Fruit fly (Drosophila melanogaster) whole organism, pupa: ENCODE results near the gene CG15418.

Experiments
- CG10348 ChIP-seq: fragments of 200-800 bp; sonication (Bioruptor generic); IDR thresholded peaks from 2 replicates; pipeline ENCODE4 v1.3.6; 2022; ENCODE audit warnings: missing biosample characterization, missing genetic modification characterization
- CG12605 ChIP-seq: fragments of 200-800 bp; sonication (Bioruptor generic); IDR thresholded peaks from 2 replicates; pipeline ENCODE4 v1.3.6; 2022; ENCODE audit warnings: missing biosample characterization, missing genetic modification characterization
- CG13204 ChIP-seq: fragments of 200-800 bp; sonication (Bioruptor generic); optimal IDR thresholded peaks from 2 replicates; lab custom pipeline; 2018; ENCODE audit warnings: missing biosample characterization, mild to moderate bottlenecking, missing genetic modification characterization, moderate library complexity
- CG14655 ChIP-seq: fragments of 200-800 bp; sonication (Bioruptor generic); optimal IDR thresholded peaks from 3 replicates; lab custom pipeline; 2017; ENCODE audit warnings: mild to moderate bottlenecking, missing biosample characterization, missing genetic modification reagents, missing genetic modification characterization
- CG15710 ChIP-seq: fragments of 200-800 bp; sonication (Bioruptor generic); optimal IDR thresholded peaks from 2 replicates; lab custom pipeline; 2018; ENCODE audit warnings: missing biosample characterization, mild to moderate bottlenecking, missing genetic modification characterization, moderate library complexity
- CG17806 ChIP-seq: fragments of 200-800 bp; sonication (Bioruptor generic); optimal IDR thresholded peaks from 2 replicates; lab custom pipeline; 2018; ENCODE audit warnings: missing biosample characterization, mild to moderate bottlenecking, missing genetic modification characterization, moderate library complexity
- CG32121 ChIP-seq: fragments of 200-800 bp; sonication (Bioruptor generic); IDR thresholded peaks from 2 replicates; pipeline ENCODE4 v1.3.6; 2022; ENCODE audit warnings: missing biosample characterization, missing genetic modification characterization
- CG34367 ChIP-seq: fragments of 200-800 bp; sonication (Bioruptor generic); optimal IDR thresholded peaks from 2 replicates; lab custom pipeline; 2018; ENCODE audit warnings: missing biosample characterization, mild to moderate bottlenecking, missing genetic modification characterization
- CG4496 ChIP-seq: fragments of 200-800 bp; sonication (Bioruptor generic); IDR thresholded peaks from 3 replicates; pipeline ENCODE4 v1.3.6; 2022; ENCODE audit warnings: missing biosample characterization, missing genetic modification characterization
- CG8159 ChIP-seq: fragments of 200-800 bp; sonication (Bioruptor generic); optimal IDR thresholded peaks from 3 replicates; lab custom pipeline; 2018; ENCODE audit warnings: missing biosample characterization, mild to moderate bottlenecking, missing genetic modification characterization, moderate library complexity
- CG8301 ChIP-seq: fragments of 200-800 bp; sonication (Bioruptor generic); optimal IDR thresholded peaks from 2 replicates; lab custom pipeline; 2018; ENCODE audit warnings: missing biosample characterization, mild to moderate bottlenecking, missing genetic modification characterization
- CG9948 ChIP-seq: fragments of 200-800 bp; sonication (Bioruptor generic); optimal IDR thresholded peaks from 2 replicates; lab custom pipeline; 2018; ENCODE audit warnings: missing biosample characterization, mild to moderate bottlenecking, missing genetic modification characterization, moderate library complexity
- D1 ChIP-seq: fragments of 200-800 bp; sonication (Bioruptor generic); optimal IDR thresholded peaks from 2 replicates; lab custom pipeline; 2018; ENCODE audit warnings: missing biosample characterization, mild to moderate bottlenecking, missing genetic modification characterization, moderate library complexity
- EcR ChIP-seq: fragments of 200-800 bp; sonication (Bioruptor generic); optimal IDR thresholded peaks from 3 replicates; lab custom pipeline; 2019; ENCODE audit warnings: missing biosample characterization, missing genetic modification characterization, mild to moderate bottlenecking, moderate library complexity, missing genetic modification reagents
- Ets98B ChIP-seq: fragments of 200-800 bp; sonication (Bioruptor generic); IDR thresholded peaks from 2 replicates; pipeline ENCODE4 v1.3.6; 2022; ENCODE audit warnings: missing biosample characterization, missing genetic modification characterization
- Pif1A ChIP-seq: fragments of 200-800 bp; sonication (Bioruptor generic); optimal IDR thresholded peaks from 3 replicates; lab custom pipeline; 2016; ENCODE audit warnings: missing biosample characterization, missing genetic modification characterization
- Pif1B ChIP-seq: fragments of 200-800 bp; sonication (Bioruptor generic); optimal IDR thresholded peaks from 3 replicates; lab custom pipeline; 2016; ENCODE audit warnings: missing biosample characterization, missing genetic modification characterization
- Snoo ChIP-seq: fragments of 200-800 bp; sonication (Bioruptor generic); optimal IDR thresholded peaks from 3 replicates; lab custom pipeline; 2017; ENCODE audit warnings: missing biosample characterization, mild to moderate bottlenecking, missing genetic modification characterization, inconsistent platforms
- fd96Ca ChIP-seq: fragments of 200-800 bp; sonication (Bioruptor generic); IDR thresholded peaks from 3 replicates; pipeline ENCODE4 v1.3.6; 2022; ENCODE audit warnings: missing biosample characterization, missing genetic modification characterization
- gl ChIP-seq: fragments of 200-800 bp; sonication (Bioruptor generic); optimal IDR thresholded peaks from 2 replicates; lab custom pipeline; 2018; ENCODE audit warnings: missing biosample characterization, mild to moderate bottlenecking, missing genetic modification characterization
- rn ChIP-seq: fragments of 200-800 bp; sonication (Bioruptor generic); IDR thresholded peaks from 2 replicates; pipeline ENCODE4 v1.3.6; 2022; ENCODE audit warnings: missing biosample characterization, missing genetic modification characterization

Gene CG15418

dm6 chr2L:3632047-3632880 is 10.8 kb upstream of the CG15418 start:
- TF ChIP-seq CG15710 (tag; lab: Kevin White, UChicago) (peak; percentile 93), fd96Ca (GFP tag; lab: Robert Waterston, UW) (peak; percentile 96), CG14655 (GFP tag; lab: Kevin White, UChicago) (peak; percentile 100), CG34367 (peak; percentile 92), CG8301 (tag; lab: Kevin White, UChicago) (peak; percentile 100), Pif1B (GFP tag; lab: Kevin White, UChicago) (peak; percentile 94), Ets98B (peak; percentile 99), CG12605 (peak; percentile 95), CG13204 (GFP tag; lab: Kevin White, UChicago) (peak; percentile 82), CG17806 (tag; lab: Kevin White, UChicago) (peak; percentile 99), D1 (tag; lab: Kevin White, UChicago) (peak; percentile 98), CG4496 (GFP tag; lab: Robert Waterston, UW) (peak; percentile 99), CG10348 (GFP tag; lab: Robert Waterston, UW) (peak; percentile 94), Snoo (peak; percentile 92), CG32121 (peak; percentile 99), CG9948 (peak; percentile 98), gl (tag; lab: Kevin White, UChicago) (peak; percentile 98), rn (GFP tag; lab: Robert Waterston, UW) (peak; percentile 99), CG8159 (tag; lab: Kevin White, UChicago) (peak; percentile 99), EcR (GFP tag; lab: Kevin White, UChicago) (peak; percentile 87), Pif1A (GFP tag; lab: Kevin White, UChicago) (peak; percentile 94)

- no peak for TF ChIP-seq CG10348 (GFP tag; lab: Robert Waterston, UW)
- peak; percentile 70 for TF ChIP-seq EcR (GFP tag; lab: Kevin White, UChicago)
- TF ChIP-seq rn (GFP tag; lab: Robert Waterston, UW): no peak
- TF ChIP-seq Snoo: no peak
- TF ChIP-seq CG14655 (GFP tag; lab: Kevin White, UChicago): no peak
Observed at dm6 chr2L:3631262-3632046, 9.9 kb upstream of the CG15418 start.

- TF ChIP-seq rn (GFP tag; lab: Robert Waterston, UW) (no peak), gl (tag; lab: Kevin White, UChicago) (no peak), CG8301 (tag; lab: Kevin White, UChicago) (no peak), CG10348 (GFP tag; lab: Robert Waterston, UW) (no peak)
Observed at dm6 chr2L:3630763-3631162, 9.3 kb upstream of the CG15418 start.

- TF ChIP-seq Snoo (peak; percentile 74), EcR (GFP tag; lab: Kevin White, UChicago) (peak; percentile 67), CG15710 (tag; lab: Kevin White, UChicago) (peak; percentile 91), CG14655 (GFP tag; lab: Kevin White, UChicago) (peak; percentile 19), CG12605 (peak; percentile 59; the same call in 1 of the 2 replicates), CG32121 (peak; percentile 72), CG10348 (GFP tag; lab: Robert Waterston, UW) (no peak), D1 (tag; lab: Kevin White, UChicago) (peak; percentile 17), fd96Ca (GFP tag; lab: Robert Waterston, UW) (peak; percentile 40; the same call in 1 of the 3 replicates), gl (tag; lab: Kevin White, UChicago) (no peak), Pif1B (GFP tag; lab: Kevin White, UChicago) (peak; percentile 79), CG13204 (GFP tag; lab: Kevin White, UChicago) (peak; percentile 64), CG34367 (peak; percentile 75), rn (GFP tag; lab: Robert Waterston, UW) (peak; percentile 16; the same call in 1 of the 2 replicates), CG4496 (GFP tag; lab: Robert Waterston, UW) (peak; percentile 72; the same call in 2 of the 3 replicates), CG17806 (tag; lab: Kevin White, UChicago) (peak; percentile 79), Ets98B (peak; percentile 62), Pif1A (GFP tag; lab: Kevin White, UChicago) (peak; percentile 85), CG8159 (tag; lab: Kevin White, UChicago) (peak; percentile 88), CG8301 (tag; lab: Kevin White, UChicago) (no peak), CG9948 (peak; percentile 73)
Observed at dm6 chr2L:3629466-3629865, 8.0 kb upstream of the CG15418 start.

- TF ChIP-seq CG4496 (GFP tag; lab: Robert Waterston, UW): no peak
- no peak for TF ChIP-seq CG8301 (tag; lab: Kevin White, UChicago)
Observed at dm6 chr2L:3628819-3629218, 7.3 kb upstream of the CG15418 start.
